Fruit fly (Drosophila melanogaster): ENCODE measurements around the gene pinta.

pinta gene

DNA sequence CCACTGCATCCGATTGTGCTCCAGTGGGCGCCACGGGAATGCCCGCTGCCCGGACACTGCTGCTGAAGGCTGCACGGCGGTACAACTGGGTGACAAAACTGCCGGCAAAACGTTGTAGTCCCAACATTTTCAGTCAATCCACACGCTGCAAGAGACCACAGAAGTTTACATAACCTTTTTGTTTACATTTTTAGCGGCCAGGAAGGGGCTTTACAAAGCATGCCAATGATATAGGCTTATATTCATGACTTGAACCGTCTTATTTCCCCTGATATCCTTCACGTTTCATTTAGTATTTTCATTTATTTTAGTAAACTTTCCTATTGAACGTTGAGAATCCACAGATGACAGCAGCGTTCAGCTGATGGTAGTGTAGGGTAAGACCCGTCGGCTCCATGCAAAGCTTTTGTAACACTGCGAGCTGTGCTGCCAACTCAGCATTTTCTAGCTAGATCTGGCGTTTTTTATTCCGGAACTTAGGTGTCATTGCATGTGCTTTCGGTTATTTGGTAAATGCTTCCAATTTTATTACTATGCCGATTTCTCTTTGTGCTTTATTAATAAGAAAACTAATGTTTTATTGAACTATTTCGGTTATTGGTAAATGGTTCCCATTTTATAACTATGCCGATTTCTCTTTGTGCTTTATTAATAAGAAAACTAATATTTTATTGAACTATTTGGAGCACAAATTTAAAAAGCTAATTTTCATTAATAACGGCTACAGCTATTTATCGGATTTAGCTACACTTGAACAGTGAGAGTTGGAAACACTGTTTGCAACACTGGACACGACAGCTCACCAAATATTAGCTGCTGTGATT is 14.0 kb downstream of the pinta start, which contains the start of the genes CG13850 and lqfR (continued):
- TF ChIP-seq Myb (GFP tag; optimal IDR thresholded peaks at IDR 0.05) (peak; percentile 83), CG11456 (GFP tag; IDR thresholded peaks at IDR 0.05) (peak; percentile 65), CG10366 (GFP tag; IDR thresholded peaks at IDR 0.05) (peak; percentile 33; the same call in 1 of the 2 replicates), ttk (GFP tag; IDR thresholded peaks at IDR 0.05) (no peak; the same call in 1 of the 2 replicates), CG2202 (tag; optimal IDR thresholded peaks at IDR 0.05) (peak; percentile 6), HmgZ (tag; optimal IDR thresholded peaks at IDR 0.05) (peak; percentile 67), slp2 (GFP tag; optimal IDR thresholded peaks at IDR 0.05) (peak; percentile 72), phol (tag; optimal IDR thresholded peaks at IDR 0.05) (peak; percentile 75), CG2116 (GFP tag; optimal IDR thresholded peaks at IDR 0.05) (peak; percentile 61), Atf-2 (GFP tag; optimal IDR thresholded peaks at IDR 0.05) (peak; percentile 75), BtbVII (GFP tag; optimal IDR thresholded peaks at IDR 0.05) (peak; percentile 70), CG8281 (tag; optimal IDR thresholded peaks at IDR 0.05) (peak; percentile 44), lbe (GFP tag; optimal IDR thresholded peaks at IDR 0.05) (peak; percentile 38), CG11398 (GFP tag; optimal IDR thresholded peaks at IDR 0.05) (peak; percentile 48), CG12219 (GFP tag; optimal IDR thresholded peaks at IDR 0.05) (no peak), nom (GFP tag; optimal IDR thresholded peaks at IDR 0.05) (no peak), hbn (GFP tag; IDR thresholded peaks at IDR 0.05; ENCODE audit: partially characterized antibody) (no peak), CG12236 (GFP tag; optimal IDR thresholded peaks at IDR 0.05) (peak; percentile 26), CG7928 (GFP tag; optimal IDR thresholded peaks at IDR 0.05) (peak; percentile 22), Chrac-16 (GFP tag; optimal IDR thresholded peaks at IDR 0.05) (peak; percentile 76), lab (GFP tag; optimal IDR thresholded peaks at IDR 0.05) (peak; percentile 76), org-1 (GFP tag; optimal IDR thresholded peaks at IDR 0.05) (peak; percentile 45), HHEX (GFP tag; optimal IDR thresholded peaks at IDR 0.05) (peak; percentile 56), CG3407 (GFP tag; optimal IDR thresholded peaks at IDR 0.05) (peak; percentile 38), CG8924 (tag; optimal IDR thresholded peaks at IDR 0.05) (peak; percentile 63), CG7372 (GFP tag; IDR thresholded peaks at IDR 0.05) (peak; percentile 46; the same call in 1 of the 2 replicates), CG4360 (GFP tag; IDR thresholded peaks at IDR 0.05) (no peak), Max (GFP tag; optimal IDR thresholded peaks at IDR 0.05) (peak; percentile 86), ssp (GFP tag; IDR thresholded peaks at IDR 0.05) (peak; percentile 33; the same call in 1 of the 2 replicates), CG14014 (GFP tag; IDR thresholded peaks at IDR 0.05) (no peak), NC2β (GFP tag; optimal IDR thresholded peaks at IDR 0.05) (peak; percentile 74), CG10431 (GFP tag; optimal IDR thresholded peaks at IDR 0.05) (peak; percentile 1), Ets97D (GFP tag; optimal IDR thresholded peaks at IDR 0.05) (peak; percentile 70), grn (GFP tag; optimal IDR thresholded peaks at IDR 0.05) (no peak), CG12659 (GFP tag; optimal IDR thresholded peaks at IDR 0.05) (peak; percentile 88), CG14667 (GFP tag; IDR thresholded peaks at IDR 0.05) (peak; percentile 25; the same call in 1 of the 2 replicates), Lpt (GFP tag; optimal IDR thresholded peaks at IDR 0.05) (no peak), CG9437 (GFP tag; optimal IDR thresholded peaks at IDR 0.05) (peak; percentile 72), salm (tag; optimal IDR thresholded peaks at IDR 0.05) (peak; percentile 2), CG8290 (GFP tag; optimal IDR thresholded peaks at IDR 0.05) (peak; percentile 81), CG8290 (tag; optimal IDR thresholded peaks at IDR 0.05) (peak in 1 of 2 experiments; percentile 69), tup (GFP tag; optimal IDR thresholded peaks at IDR 0.05) (peak; percentile 48), CG8089 (GFP tag; optimal IDR thresholded peaks at IDR 0.05) (peak; percentile 52), C15 (GFP tag; IDR thresholded peaks at IDR 0.05) (no peak), CG7786 (GFP tag; optimal IDR thresholded peaks at IDR 0.05) (peak; percentile 84), chinmo (GFP tag; IDR thresholded peaks at IDR 0.05; ENCODE audit: partially characterized antibody) (no peak), CG4282 (GFP tag; optimal IDR thresholded peaks at IDR 0.05) (peak; percentile 51), Aef1 (GFP tag; IDR thresholded peaks at IDR 0.05) (no peak; the same call in 1 of the 3 replicates), NFAT (GFP tag; IDR thresholded peaks at IDR 0.05) (peak; percentile 69)
